Worm (Caenorhabditis elegans): Measurements from ENCODE around the gene sto-6.

ce11 chrX:11666545-11667177 is 34.5 kb downstream of the sto-6 start, which contains the start of gene noca-2:
- no peak for TF ChIP-seq him-1 (tag; optimal IDR thresholded peaks at IDR 0.05)
- no peak for TF ChIP-seq W03F9.2 (tag; optimal IDR thresholded peaks at IDR 0.05)
- no peak for TF ChIP-seq dao-5 (tag; optimal IDR thresholded peaks at IDR 0.05)

Measured in whole organism, L4/young adult.